Fruit fly (Drosophila melanogaster) whole organism: ENCODE results near the gene pzg.

ENCODE experiments used
- Dll ChIP-seq: fragments of >200 bp; optimal IDR thresholded peaks from 2 replicates; lab custom pipeline; 2017
- EcR ChIP-seq, 2 experiments: fragments of >200 bp; optimal IDR thresholded peaks; 2 replicates each; lab custom pipeline; 2017; ENCODE audit warnings: missing biosample characterization in 2 of 2, missing genetic modification characterization in 2 of 2, missing genetic modification reagents in 2 of 2
- pan ChIP-seq: fragments of >200 bp; optimal IDR thresholded peaks from 2 replicates; lab custom pipeline; 2017
- usp ChIP-seq: fragments of >200 bp; optimal IDR thresholded peaks from 2 replicates; lab custom pipeline; 2017; ENCODE audit warnings: missing biosample characterization, missing genetic modification characterization, mixed read lengths

DNA sequence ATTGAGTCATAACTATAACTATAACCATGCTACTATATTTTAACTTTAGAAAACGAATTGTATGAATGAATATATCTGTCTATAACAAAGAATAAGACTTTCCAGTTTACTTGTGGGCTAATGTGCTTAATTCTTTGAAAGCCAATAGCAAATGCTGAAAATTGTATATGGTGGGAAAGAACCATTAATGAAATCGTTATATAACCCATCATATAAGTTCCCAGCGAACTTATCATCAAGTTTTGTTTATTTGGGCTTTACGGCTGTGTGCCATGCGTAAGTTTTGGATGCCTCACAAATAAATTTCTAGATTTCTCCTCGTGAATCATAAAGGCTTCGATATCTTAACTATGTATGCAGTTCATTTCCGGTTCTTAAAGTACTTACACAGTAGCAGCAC is 2.1 kb upstream of the pzg start:
- TF ChIP-seq usp (GFP tag; lab: Kevin White, UChicago) (no peak), Dll (no peak), pan (lab: Kevin White, UChicago) (no peak), EcR (GFP tag; optimal IDR thresholded peaks at IDR 0.05; lab: Kevin White, UChicago) (no peak)
